Worm (Caenorhabditis elegans) whole organism, young adult: ENCODE results near the gene nccd-1.
A peak's percentile ranks its signal among the peaks of the same experiment; 100 is the strongest.

Experiments
- B0336.3 ChIP-seq: fragments of 200-800 bp; sonication (Bioruptor generic); IDR thresholded peaks from 2 replicates; pipeline ENCODE4 v1.3.6; 2022; ENCODE audit warnings: missing genetic modification characterization, missing compliant biosample characterization
- F22D6.2 ChIP-seq: sonication (generic microtip); optimal IDR thresholded peaks from 2 replicates; lab custom pipeline; 2016; ENCODE audit warnings: mild to moderate bottlenecking, missing genetic modification characterization, missing compliant biosample characterization
- F37B4.10 ChIP-seq: fragments of 200-800 bp; sonication (Bioruptor generic); IDR thresholded peaks from 2 replicates; pipeline ENCODE4 v1.3.6; 2022; ENCODE audit warnings: missing genetic modification characterization, missing compliant biosample characterization
- K12H6.12 ChIP-seq: fragments of 200-800 bp; sonication (Bioruptor generic); optimal IDR thresholded peaks from 2 replicates; lab custom pipeline; 2018; ENCODE audit warnings: mild to moderate bottlenecking, missing genetic modification characterization, missing compliant biosample characterization
- Y53G8AR.9 ChIP-seq: fragments of 200-800 bp; sonication (Bioruptor generic); conservative IDR thresholded peaks from 2 replicates; pipeline ENCODE4 v1.3.6; 2022; ENCODE audit warnings: missing genetic modification reagents, missing genetic modification characterization, missing compliant biosample characterization
- Y56A3A.18 ChIP-seq: fragments of 200-800 bp; sonication (Bioruptor generic); IDR thresholded peaks from 2 replicates; pipeline ENCODE4 v1.3.6; 2022; ENCODE audit warnings: missing genetic modification reagents, missing genetic modification characterization, missing compliant biosample characterization
- Y79H2A.3 ChIP-seq: fragments of 200-800 bp; sonication (Bioruptor generic); conservative IDR thresholded peaks from 2 replicates; pipeline ENCODE4 v1.3.6; 2022; ENCODE audit warnings: missing genetic modification reagents, missing genetic modification characterization, missing compliant biosample characterization
- aptf-2 ChIP-seq: fragments of 200-800 bp; sonication (Bioruptor generic); conservative IDR thresholded peaks from 2 replicates; pipeline ENCODE4 v1.3.6; 2022; ENCODE audit warnings: missing genetic modification reagents, missing genetic modification characterization, missing compliant biosample characterization
- attf-6 ChIP-seq: fragments of 200-800 bp; sonication (Bioruptor generic); IDR thresholded peaks from 2 replicates; pipeline ENCODE4 v1.3.6; 2022; ENCODE audit warnings: missing genetic modification reagents, missing genetic modification characterization, missing compliant biosample characterization
- ccch-3 ChIP-seq: fragments of 200-800 bp; sonication (Bioruptor generic); optimal IDR thresholded peaks from 2 replicates; lab custom pipeline; 2018; ENCODE audit warnings: mild to moderate bottlenecking, missing genetic modification characterization, missing compliant biosample characterization
- ceh-40 ChIP-seq: fragments of 200-800 bp; sonication (Bioruptor generic); IDR thresholded peaks from 2 replicates; pipeline ENCODE4 v1.3.6; 2022; ENCODE audit warnings: missing genetic modification characterization, missing compliant biosample characterization
- chd-7 ChIP-seq: sonication (generic microtip); optimal IDR thresholded peaks from 2 replicates; lab custom pipeline; 2016; ENCODE audit warnings: mild to moderate bottlenecking, missing genetic modification characterization, moderate library complexity, missing compliant biosample characterization
- dpl-1 ChIP-seq: fragments of 150-350 bp; optimal IDR thresholded peaks from 2 replicates; lab custom pipeline; 2014; ENCODE audit warnings: missing biosample characterization, missing genetic modification reagents, missing genetic modification characterization
- efl-1 ChIP-seq: fragments of 150-350 bp; optimal IDR thresholded peaks from 2 replicates; lab custom pipeline; 2014; ENCODE audit warnings: missing biosample characterization, missing genetic modification reagents, missing genetic modification characterization
- egrh-3 ChIP-seq: fragments of 200-800 bp; sonication (Bioruptor generic); IDR thresholded peaks from 2 replicates; pipeline ENCODE4 v1.3.6; 2022; ENCODE audit warnings: missing genetic modification reagents, missing genetic modification characterization, missing compliant biosample characterization
- hmg-20 ChIP-seq: fragments of 200-800 bp; sonication (Bioruptor generic); IDR thresholded peaks from 2 replicates; pipeline ENCODE4 v1.3.6; 2022; ENCODE audit warnings: missing genetic modification reagents, missing genetic modification characterization, missing compliant biosample characterization
- lsy-27 ChIP-seq: sonication (generic microtip); optimal IDR thresholded peaks from 2 replicates; lab custom pipeline; 2017; ENCODE audit warnings: missing genetic modification characterization, mild to moderate bottlenecking, missing compliant biosample characterization, antibody characterized with exemption, missing genotype, borderline replicate concordance; ENCODE audit not compliant: insufficient read depth
- mcd-1 ChIP-seq: fragments of 200-800 bp; sonication (Bioruptor generic); IDR thresholded peaks from 2 replicates; pipeline ENCODE4 v1.3.6; 2022; ENCODE audit warnings: missing genetic modification reagents, missing genetic modification characterization, missing compliant biosample characterization
- nhr-120 ChIP-seq: fragments of 200-800 bp; sonication (Bioruptor generic); IDR thresholded peaks from 2 replicates; pipeline ENCODE4 v1.3.6; 2022; ENCODE audit warnings: missing genetic modification characterization, missing compliant biosample characterization
- pha-4 ChIP-seq: fragments of 150-350 bp; sonication (generic microtip); optimal IDR thresholded peaks from 2 replicates; lab custom pipeline; 2014; ENCODE audit warnings: missing biosample characterization, missing genetic modification reagents, missing genetic modification characterization
- rec-8 ChIP-seq, 2 experiments: sonication (generic microtip); optimal IDR thresholded peaks; 2 replicates each; lab custom pipeline; 2016; ENCODE audit warnings: mild to moderate bottlenecking in 2 of 2, missing genetic modification characterization in 2 of 2, missing genetic modification reagents in 2 of 2, missing genotype in 2 of 2, missing biosample characterization in 1 of 2, missing compliant biosample characterization in 1 of 2, moderate library complexity in 1 of 2
- rpc-1 ChIP-seq, 2 experiments: fragments of 150-350 bp in 1 of 2; sonication (generic microtip) in 1 of 2; optimal IDR thresholded peaks; 2 replicates each; lab custom pipeline; 2014 to 2018; ENCODE audit warnings: missing biosample characterization in 1 of 2, missing genetic modification characterization in 1 of 2, missing genetic modification reagents in 1 of 2, missing genotype in 1 of 2
- snpc-1.3 ChIP-seq: sonication (generic microtip); optimal IDR thresholded peaks from 2 replicates; lab custom pipeline; 2017; ENCODE audit warnings: missing genetic modification characterization, mild to moderate bottlenecking, missing compliant biosample characterization, antibody characterized with exemption, moderate library complexity, missing genotype, missing genetic modification reagents; ENCODE audit not compliant: insufficient read depth
- snpc-3.4 ChIP-seq: sonication (generic microtip); optimal IDR thresholded peaks from 2 replicates; lab custom pipeline; 2017; ENCODE audit warnings: missing genetic modification characterization, mild to moderate bottlenecking, missing compliant biosample characterization, antibody characterized with exemption, moderate library complexity, missing genotype, missing genetic modification reagents
- snpc-4 ChIP-seq, 5 experiments: fragments of 150-350 bp in 1 of 5; sonication (generic microtip) in 4 of 5; optimal IDR thresholded peaks; 2 replicates each; lab custom pipeline; 2014 to 2018; ENCODE audit warnings: missing genetic modification characterization in 5 of 5, missing biosample characterization in 3 of 5, antibody characterized with exemption in 2 of 5, mild to moderate bottlenecking in 2 of 5, missing compliant biosample characterization in 2 of 5, missing genotype in 2 of 5, moderate library complexity in 2 of 5, missing genetic modification reagents in 1 of 5
- somi-1 ChIP-seq: fragments of 200-800 bp; sonication (Bioruptor generic); optimal IDR thresholded peaks from 2 replicates; lab custom pipeline; 2018; ENCODE audit warnings: mild to moderate bottlenecking, missing genetic modification characterization, missing compliant biosample characterization
- xnd-1 ChIP-seq: sonication (generic microtip); optimal IDR thresholded peaks from 2 replicates; lab custom pipeline; 2016; ENCODE audit warnings: missing genotype, missing genetic modification reagents, missing genetic modification characterization, missing compliant biosample characterization
- zfh-2 ChIP-seq: fragments of 200-800 bp; sonication (Bioruptor generic); conservative IDR thresholded peaks from 2 replicates; pipeline ENCODE4 v1.3.6; 2022; ENCODE audit warnings: missing genetic modification reagents, missing genetic modification characterization, missing compliant biosample characterization
- zim-3 ChIP-seq: sonication (generic microtip); optimal IDR thresholded peaks from 2 replicates; lab custom pipeline; 2017; ENCODE audit warnings: mild to moderate bottlenecking, missing genetic modification characterization, moderate library complexity, missing compliant biosample characterization
- ztf-28 ChIP-seq: fragments of 200-800 bp; sonication (Bioruptor generic); IDR thresholded peaks from 2 replicates; pipeline ENCODE4 v1.3.6; 2022; ENCODE audit warnings: missing genetic modification reagents, missing genetic modification characterization, missing compliant biosample characterization

nccd-1 gene

ce11 chrIV:17005734-17006133, 17.2 kb downstream of the nccd-1 start:
- no peak for TF ChIP-seq pha-4 (tag; lab: Kevin White, UChicago)
- no peak for TF ChIP-seq F22D6.2 (tag; lab: Kevin White, UChicago)
- TF ChIP-seq rpc-1 (optimal IDR thresholded peaks at IDR 0.05; lab: Kevin White, UChicago) = no peak
- TF ChIP-seq rpc-1 (tag; optimal IDR thresholded peaks at IDR 0.05; lab: Kevin White, UChicago) = no peak
- TF ChIP-seq somi-1 = no peak
- TF ChIP-seq ceh-40 = no peak
- no peak for TF ChIP-seq efl-1 (GFP tag; lab: Kevin White, UChicago)
- no peak for TF ChIP-seq snpc-1.3 (tag; lab: Kevin White, UChicago)
- TF ChIP-seq rec-8 (tag; optimal IDR thresholded peaks at IDR 0.05; lab: Kevin White, UChicago) = no peak
- no peak for TF ChIP-seq ccch-3 (GFP tag; lab: Kevin White, UChicago)
- no peak for TF ChIP-seq Y53G8AR.9 (GFP tag; lab: Robert Waterston, UW)
- TF ChIP-seq nhr-120 (GFP tag; lab: Robert Waterston, UW) = no peak
- no peak for TF ChIP-seq xnd-1 (tag; lab: Kevin White, UChicago)
- no peak for TF ChIP-seq lsy-27 (tag; lab: Kevin White, UChicago)

- peak; percentile 81 for TF ChIP-seq zfh-2 (GFP tag; lab: Robert Waterston, UW)
- no peak for TF ChIP-seq chd-7
- 0 out of 2 replicates have a peak, but pooled peaks have one; percentile 15 for TF ChIP-seq egrh-3 (GFP tag; lab: Robert Waterston, UW)
Observed at ce11 chrIV:17010274-17010673, 21.8 kb downstream of the nccd-1 start.

- TF ChIP-seq attf-6 = peak; percentile 76; the same call in 1 of the 2 replicates
- no peak for TF ChIP-seq F37B4.10 (GFP tag; lab: Robert Waterston, UW)
- no peak for TF ChIP-seq K12H6.12 (tag; lab: Kevin White, UChicago)
- no peak for TF ChIP-seq snpc-4 (GFP tag; optimal IDR thresholded peaks at IDR 0.05; lab: Kevin White, UChicago)
- peak in 3 of 4 experiments; percentile 26 to 59 (median 49) for TF ChIP-seq snpc-4 (tag; optimal IDR thresholded peaks at IDR 0.05; lab: Kevin White, UChicago)
- TF ChIP-seq, all 124 proteins: peak for 2
Observed at ce11 chrIV:17021042-17021441, 32.5 kb downstream of the nccd-1 start.

- TF ChIP-seq snpc-3.4 (tag; lab: Kevin White, UChicago) (no peak), ztf-28 (GFP tag; lab: Robert Waterston, UW) (no peak), attf-6 (no peak), B0336.3 (GFP tag; lab: Robert Waterston, UW) (no peak), Y56A3A.18 (GFP tag; lab: Robert Waterston, UW) (no peak), mcd-1 (GFP tag; lab: Robert Waterston, UW) (no peak), Y79H2A.3 (no peak), zim-3 (tag; lab: Kevin White, UChicago) (no peak), dpl-1 (GFP tag; lab: Kevin White, UChicago) (no peak), hmg-20 (GFP tag; lab: Robert Waterston, UW) (no peak)
- TF ChIP-seq, all 124 proteins: peak for 0
Observed at ce11 chrIV:17025017-17025416, 36.5 kb downstream of the nccd-1 start, which contains the start of gene dct-13. Gene dct-13, minus strand, starts transcription at chrIV:17025117.

- peak; percentile 72 for TF ChIP-seq attf-6
- TF ChIP-seq aptf-2 (GFP tag; lab: Robert Waterston, UW) = no peak
- no peak for TF ChIP-seq snpc-4 (GFP tag; optimal IDR thresholded peaks at IDR 0.05; lab: Kevin White, UChicago)
- peak in 2 of 4 experiments; percentile 35 to 69 for TF ChIP-seq snpc-4 (tag; optimal IDR thresholded peaks at IDR 0.05; lab: Kevin White, UChicago)
Observed at ce11 chrIV:17026568-17026967, 38.1 kb downstream of the nccd-1 start.
